Worm (Caenorhabditis elegans) whole organism, L2 larva: ENCODE measurements around the gene folt-3.

Source experiments
- C34F6.9 ChIP-seq: fragments of 150-350 bp; optimal IDR thresholded peaks from 2 replicates; lab custom pipeline; 2014; ENCODE audit warnings: missing biosample characterization, missing genetic modification characterization
- F13H6.1 ChIP-seq: sonication (generic microtip); optimal IDR thresholded peaks from 2 replicates; lab custom pipeline; 2016; ENCODE audit warnings: missing genetic modification characterization, missing compliant biosample characterization
- Y55F3AM.14 ChIP-seq: fragments of 200-800 bp; sonication (Bioruptor generic); optimal IDR thresholded peaks from 2 replicates; lab custom pipeline; 2018; ENCODE audit warnings: mild to moderate bottlenecking, missing genetic modification characterization, missing compliant biosample characterization
- ZK546.5 ChIP-seq: sonication (generic microtip); optimal IDR thresholded peaks from 2 replicates; lab custom pipeline; 2017; ENCODE audit warnings: missing biosample characterization, missing genetic modification characterization
- alr-1 ChIP-seq: fragments of 150-350 bp; optimal IDR thresholded peaks from 2 replicates; lab custom pipeline; 2014; ENCODE audit warnings: missing biosample characterization, missing genetic modification characterization
- aly-2 ChIP-seq: fragments of 150-350 bp; optimal IDR thresholded peaks from 2 replicates; lab custom pipeline; 2014; ENCODE audit warnings: missing biosample characterization, missing genetic modification characterization
- ama-1 ChIP-seq: fragments of 150-350 bp; optimal IDR thresholded peaks from 2 replicates; lab custom pipeline; 2018; ENCODE audit warnings: inconsistent platforms
- ceh-16 ChIP-seq: fragments of 150-350 bp; optimal IDR thresholded peaks from 2 replicates; lab custom pipeline; 2014; ENCODE audit warnings: missing biosample characterization, missing genetic modification characterization
- ceh-82 ChIP-seq: fragments of 150-350 bp; optimal IDR thresholded peaks from 2 replicates; lab custom pipeline; 2014; ENCODE audit warnings: missing biosample characterization, missing genetic modification characterization
- dmd-4 ChIP-seq: sonication (generic microtip); optimal IDR thresholded peaks from 2 replicates; lab custom pipeline; 2017; ENCODE audit warnings: missing biosample characterization, missing genetic modification characterization
- egl-27 ChIP-seq: sonication (generic microtip); optimal IDR thresholded peaks from 3 replicates; lab custom pipeline; 2017; ENCODE audit warnings: missing biosample characterization, missing genetic modification reagents, missing genetic modification characterization
- elt-1 ChIP-seq: fragments of 150-350 bp; optimal IDR thresholded peaks from 2 replicates; lab custom pipeline; 2014; ENCODE audit warnings: missing biosample characterization, missing genetic modification characterization
- elt-3 ChIP-seq: sonication (generic microtip); optimal IDR thresholded peaks from 2 replicates; lab custom pipeline; 2017; ENCODE audit warnings: missing biosample characterization, missing genetic modification characterization
- fos-1 ChIP-seq: fragments of 150-350 bp; optimal IDR thresholded peaks from 2 replicates; lab custom pipeline; 2014; ENCODE audit warnings: missing biosample characterization, missing genetic modification characterization
- lin-11 ChIP-seq: fragments of 150-350 bp; sonication (generic microtip); optimal IDR thresholded peaks from 2 replicates; lab custom pipeline; 2014; ENCODE audit warnings: missing biosample characterization, missing genetic modification characterization, inconsistent platforms, mixed read lengths
- lin-13 ChIP-seq: fragments of 150-350 bp; optimal IDR thresholded peaks from 2 replicates; lab custom pipeline; 2014; ENCODE audit warnings: missing biosample characterization, missing genetic modification reagents, missing genetic modification characterization
- lin-39 ChIP-seq: fragments of 150-350 bp; optimal IDR thresholded peaks from 2 replicates; lab custom pipeline; 2014; ENCODE audit warnings: missing biosample characterization, missing genetic modification reagents, missing genetic modification characterization
- lsy-2 ChIP-seq, 2 experiments: fragments of 150-350 bp in 1 of 2; sonication (generic microtip) in 1 of 2; optimal IDR thresholded peaks; 2 replicates each; lab custom pipeline; 2014 to 2017; ENCODE audit warnings: missing biosample characterization in 2 of 2, missing genetic modification characterization in 2 of 2
- mab-5 ChIP-seq: fragments of 150-350 bp; optimal IDR thresholded peaks from 2 replicates; lab custom pipeline; 2014; ENCODE audit warnings: missing biosample characterization, missing genetic modification characterization
- mbf-1 ChIP-seq: sonication (generic microtip); optimal IDR thresholded peaks from 2 replicates; lab custom pipeline; 2017; ENCODE audit warnings: missing biosample characterization, missing genetic modification characterization
- mdl-1 ChIP-seq, 2 experiments: fragments of 150-350 bp in 1 of 2; sonication (generic microtip) in 1 of 2; optimal IDR thresholded peaks; 2 replicates each; lab custom pipeline; 2017; ENCODE audit warnings: missing biosample characterization in 2 of 2, missing genetic modification characterization in 2 of 2
- nhr-129 ChIP-seq: fragments of 150-350 bp; optimal IDR thresholded peaks from 2 replicates; lab custom pipeline; 2014; ENCODE audit warnings: missing biosample characterization, missing genetic modification characterization
- nhr-25 ChIP-seq: fragments of 150-350 bp; sonication (generic microtip); optimal IDR thresholded peaks from 3 replicates; lab custom pipeline; 2014; ENCODE audit warnings: missing biosample characterization, missing genetic modification characterization
- nhr-6 ChIP-seq: fragments of 150-350 bp; optimal IDR thresholded peaks from 2 replicates; lab custom pipeline; 2014; ENCODE audit warnings: missing biosample characterization, missing genetic modification characterization
- nhr-77 ChIP-seq: fragments of 150-350 bp; optimal IDR thresholded peaks from 2 replicates; lab custom pipeline; 2014; ENCODE audit warnings: missing biosample characterization, missing genetic modification characterization
- peb-1 ChIP-seq: fragments of 150-350 bp; optimal IDR thresholded peaks from 2 replicates; lab custom pipeline; 2014; ENCODE audit warnings: missing biosample characterization, missing genetic modification characterization
- sem-4 ChIP-seq: fragments of 150-350 bp; optimal IDR thresholded peaks from 2 replicates; lab custom pipeline; 2014; ENCODE audit warnings: missing biosample characterization, missing genetic modification reagents, missing genetic modification characterization
- skn-1 ChIP-seq: sonication (generic microtip); optimal IDR thresholded peaks from 2 replicates; lab custom pipeline; 2017; ENCODE audit warnings: missing biosample characterization, missing genetic modification characterization
- sma-9 ChIP-seq, 2 experiments: fragments of 150-350 bp in 1 of 2; sonication (generic microtip) in 1 of 2; optimal IDR thresholded peaks; 2 replicates each; lab custom pipeline; 2014 to 2016; ENCODE audit warnings: missing genetic modification characterization in 2 of 2, mild to moderate bottlenecking in 1 of 2, missing biosample characterization in 1 of 2, missing compliant biosample characterization in 1 of 2, missing genetic modification reagents in 1 of 2, moderate library complexity in 1 of 2
- unc-39 ChIP-seq: fragments of 150-350 bp; optimal IDR thresholded peaks from 2 replicates; lab custom pipeline; 2014; ENCODE audit warnings: missing biosample characterization, missing genetic modification characterization
- unc-55 ChIP-seq: fragments of 150-350 bp; sonication (generic microtip); optimal IDR thresholded peaks from 3 replicates; lab custom pipeline; 2014; ENCODE audit warnings: missing biosample characterization, missing genetic modification reagents, missing genetic modification characterization
- unc-62 ChIP-seq: fragments of 150-350 bp; optimal IDR thresholded peaks from 2 replicates; lab custom pipeline; 2014; ENCODE audit warnings: missing biosample characterization, missing genetic modification reagents, missing genetic modification characterization
- ztf-1 ChIP-seq: fragments of 200-800 bp; sonication (Bioruptor generic); conservative IDR thresholded peaks from 2 replicates; pipeline ENCODE4 v1.3.6; 2022; ENCODE audit warnings: missing genetic modification characterization, missing compliant biosample characterization
- ztf-11 ChIP-seq: sonication (generic microtip); optimal IDR thresholded peaks from 2 replicates; lab custom pipeline; 2017; ENCODE audit warnings: missing biosample characterization, missing genetic modification characterization

The folt-3 gene

ce11 chrV:7639787-7640186, 30.2 kb upstream of the folt-3 start, which contains the start of gene F07C4.10:
TSS of gene F07C4.10 (minus strand) at chrV:7639887.
- TF ChIP-seq alr-1 (tag; lab: Kevin White, UChicago): no peak
- no peak for TF ChIP-seq elt-1 (tag; lab: Kevin White, UChicago)

ce11 chrV:7639356-7639755, 29.8 kb upstream of the folt-3 start:
- TF ChIP-seq nhr-6 (tag; lab: Kevin White, UChicago) (no peak), unc-55 (GFP tag; lab: Kevin White, UChicago) (no peak)

DNA sequence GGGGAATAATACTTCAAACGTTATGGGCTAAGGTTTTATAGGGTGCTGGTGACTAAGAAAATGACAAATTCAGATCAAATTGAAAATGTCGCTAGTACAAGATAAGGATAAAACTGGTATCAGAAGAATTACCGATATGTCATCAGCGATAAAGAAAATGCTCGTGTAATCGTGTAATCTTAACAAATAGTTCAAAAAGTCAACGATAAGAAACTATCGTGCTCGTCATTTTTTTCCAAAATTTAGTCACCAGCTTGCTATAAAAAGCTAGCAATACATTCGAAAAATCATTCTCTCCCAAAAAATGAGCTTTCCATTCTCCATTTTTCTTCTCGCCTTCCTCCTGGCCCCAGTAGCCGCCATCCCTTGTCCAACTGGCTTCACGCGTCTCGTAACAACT, 28.3 kb upstream of the folt-3 start, which contains the start of gene clec-45:
Gene clec-45, plus strand, starts transcription at position 301 of the 400 bp plus-strand sequence.
- no peak for TF ChIP-seq ztf-1 (GFP tag; lab: Robert Waterston, UW)
- no peak for TF ChIP-seq unc-62 (GFP tag; lab: Kevin White, UChicago)
- no peak for TF ChIP-seq mbf-1 (tag; lab: Kevin White, UChicago)
- no peak for TF ChIP-seq sma-9 (GFP tag; optimal IDR thresholded peaks at IDR 0.05; lab: Kevin White, UChicago)
- no peak for TF ChIP-seq sma-9 (tag; optimal IDR thresholded peaks at IDR 0.05; lab: Kevin White, UChicago)
- TF ChIP-seq mab-5 (tag; lab: Kevin White, UChicago): no peak
- no peak for TF ChIP-seq nhr-6 (tag; lab: Kevin White, UChicago)
- TF ChIP-seq lin-13 (GFP tag; lab: Kevin White, UChicago): no peak

DNA sequence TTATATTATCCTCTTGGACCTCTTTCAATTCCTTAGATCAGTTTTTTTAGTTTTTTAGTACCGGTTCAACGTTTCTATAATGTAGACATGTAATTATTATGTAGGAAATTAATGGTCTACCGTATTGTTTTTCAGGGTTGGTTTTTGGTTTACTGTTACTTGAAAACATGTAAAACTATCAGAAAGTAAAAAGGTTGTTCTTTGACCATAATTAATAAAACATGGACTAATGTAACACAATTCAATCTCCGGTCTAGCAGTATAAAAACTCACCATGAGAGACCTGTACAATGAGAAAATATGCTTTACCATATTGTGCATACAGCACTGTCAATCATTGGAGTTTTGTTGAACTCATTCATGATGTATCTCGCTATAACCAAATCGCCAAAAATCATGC, 25.9 kb upstream of the folt-3 start, which contains the start of gene srd-29:
Gene srd-29, plus strand, starts transcription at position 301 of the 400 bp plus-strand sequence.
- TF ChIP-seq nhr-129 (tag; lab: Kevin White, UChicago): no peak
- no peak for TF ChIP-seq mdl-1 (tag; optimal IDR thresholded peaks at IDR 0.05; lab: Kevin White, UChicago)
- no peak for TF ChIP-seq lsy-2 (tag; optimal IDR thresholded peaks at IDR 0.05; lab: Kevin White, UChicago)
- TF ChIP-seq mab-5 (tag; lab: Kevin White, UChicago): no peak
- no peak for TF ChIP-seq lin-39 (tag; lab: Kevin White, UChicago)
- no peak for TF ChIP-seq F13H6.1
- TF ChIP-seq lin-13 (GFP tag; lab: Kevin White, UChicago): no peak
- no peak for TF ChIP-seq C34F6.9 (tag; lab: Kevin White, UChicago)
- TF ChIP-seq peb-1 (tag; lab: Kevin White, UChicago): no peak
- TF ChIP-seq elt-3: no peak
- no peak for TF ChIP-seq Y55F3AM.14 (GFP tag; lab: Kevin White, UChicago)
- TF ChIP-seq ceh-82 (tag; lab: Kevin White, UChicago): no peak
- no peak for TF ChIP-seq dmd-4
- TF ChIP-seq sem-4: no peak
- TF ChIP-seq ama-1 (lab: Kevin White, UChicago): no peak
- TF ChIP-seq fos-1: no peak
- TF ChIP-seq ztf-11 (tag; lab: Kevin White, UChicago): no peak
- no peak for TF ChIP-seq sma-9 (GFP tag; optimal IDR thresholded peaks at IDR 0.05; lab: Kevin White, UChicago)
- no peak for TF ChIP-seq sma-9 (tag; optimal IDR thresholded peaks at IDR 0.05; lab: Kevin White, UChicago)
- no peak for TF ChIP-seq unc-39 (tag; lab: Kevin White, UChicago)

DNA sequence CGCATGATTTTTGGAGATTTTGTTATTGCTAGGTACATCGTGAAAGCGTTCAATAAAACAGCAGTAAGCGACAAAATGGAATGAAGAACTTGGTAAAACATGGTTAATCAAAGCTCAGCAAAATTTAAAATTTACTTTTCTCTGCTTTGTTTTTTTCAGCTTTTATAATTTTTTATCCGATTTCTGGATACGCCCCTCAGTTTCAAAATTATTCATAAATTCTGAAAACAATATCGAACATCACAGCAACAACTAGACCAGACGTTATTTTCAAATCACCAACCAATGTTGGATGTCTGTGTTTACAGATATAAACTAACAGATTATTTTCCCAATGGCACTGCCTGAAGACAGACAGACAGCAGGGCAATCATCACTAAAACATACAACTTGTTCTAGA, 25.1 kb upstream of the folt-3 start, which contains the start of gene srd-31:
Gene srd-31, minus strand, starts transcription at position 101 of the 400 bp plus-strand sequence.
- TF ChIP-seq ama-1 (lab: Kevin White, UChicago) (no peak), ztf-11 (tag; lab: Kevin White, UChicago) (no peak), mbf-1 (tag; lab: Kevin White, UChicago) (no peak), mab-5 (tag; lab: Kevin White, UChicago) (no peak)
- TF ChIP-seq, all 48 proteins: peak for 0

ce11 chrV:7631732-7632131, 22.2 kb upstream of the folt-3 start, which contains the start of gene srd-25:
TSS of gene srd-25 (plus strand) at chrV:7632032.
- TF ChIP-seq elt-1 (tag; lab: Kevin White, UChicago): no peak
- TF ChIP-seq nhr-77: no peak
- TF ChIP-seq skn-1: no peak
- TF ChIP-seq aly-2 (tag; lab: Kevin White, UChicago): no peak
- no peak for TF ChIP-seq nhr-6 (tag; lab: Kevin White, UChicago)
- TF ChIP-seq dmd-4: no peak
- TF ChIP-seq lin-11: no peak
- TF ChIP-seq alr-1 (tag; lab: Kevin White, UChicago): no peak
- TF ChIP-seq lin-13 (GFP tag; lab: Kevin White, UChicago): no peak
- TF ChIP-seq unc-39 (tag; lab: Kevin White, UChicago): no peak
- no peak for TF ChIP-seq nhr-129 (tag; lab: Kevin White, UChicago)
- TF ChIP-seq ZK546.5 (tag; lab: Kevin White, UChicago): no peak
- no peak for TF ChIP-seq ceh-16
- no peak for TF ChIP-seq F13H6.1
- no peak for TF ChIP-seq ztf-11 (tag; lab: Kevin White, UChicago)
- no peak for TF ChIP-seq nhr-25 (tag; lab: Kevin White, UChicago)
- TF ChIP-seq egl-27 (tag; lab: Kevin White, UChicago): no peak
- TF ChIP-seq, all 48 proteins: peak for 0
